Worm (Caenorhabditis elegans) whole organism, late embryonic: Measurements from ENCODE around the gene dsb-1.

ENCODE experiments used
- C08G9.2 ChIP-seq: sonication (generic microtip); optimal IDR thresholded peaks from 2 replicates; lab custom pipeline; 2016; ENCODE audit warnings: mild to moderate bottlenecking, missing genetic modification characterization, moderate library complexity, missing compliant biosample characterization
- F13H6.1 ChIP-seq: sonication (generic microtip); optimal IDR thresholded peaks from 2 replicates; lab custom pipeline; 2016; ENCODE audit warnings: missing genetic modification characterization, missing compliant biosample characterization
- T23F11.4 ChIP-seq: fragments of 200-800 bp; sonication (Bioruptor generic); optimal IDR thresholded peaks from 2 replicates; lab custom pipeline; 2018; ENCODE audit warnings: mild to moderate bottlenecking, missing genetic modification characterization, missing compliant biosample characterization
- Y22D7AL.16 ChIP-seq: sonication (generic microtip); optimal IDR thresholded peaks from 2 replicates; lab custom pipeline; 2016; ENCODE audit warnings: missing genetic modification characterization, missing compliant biosample characterization
- ceh-14 ChIP-seq: sonication (generic microtip); optimal IDR thresholded peaks from 2 replicates; lab custom pipeline; 2016; ENCODE audit warnings: missing genotype, missing genetic modification characterization, missing compliant biosample characterization
- ceh-18 ChIP-seq: sonication (generic microtip); optimal IDR thresholded peaks from 2 replicates; lab custom pipeline; 2016; ENCODE audit warnings: missing genetic modification characterization, missing compliant biosample characterization
- ceh-2 ChIP-seq: sonication (generic microtip); optimal IDR thresholded peaks from 2 replicates; lab custom pipeline; 2016; ENCODE audit warnings: missing genotype, missing genetic modification characterization, missing compliant biosample characterization
- ceh-24 ChIP-seq: sonication (generic microtip); optimal IDR thresholded peaks from 2 replicates; lab custom pipeline; 2016; ENCODE audit warnings: mild to moderate bottlenecking, missing genetic modification characterization, missing compliant biosample characterization
- ceh-34 ChIP-seq: sonication (generic microtip); optimal IDR thresholded peaks from 2 replicates; lab custom pipeline; 2016; ENCODE audit warnings: mild to moderate bottlenecking, missing genetic modification characterization, missing compliant biosample characterization
- ceh-48 ChIP-seq: sonication (generic microtip); optimal IDR thresholded peaks from 2 replicates; lab custom pipeline; 2016; ENCODE audit warnings: missing genetic modification characterization, inconsistent platforms, missing compliant biosample characterization
- ceh-9 ChIP-seq: sonication (generic microtip); optimal IDR thresholded peaks from 2 replicates; lab custom pipeline; 2016; ENCODE audit warnings: mild to moderate bottlenecking, missing genetic modification characterization, inconsistent platforms, missing compliant biosample characterization
- dve-1 ChIP-seq: sonication (generic microtip); optimal IDR thresholded peaks from 2 replicates; lab custom pipeline; 2017; ENCODE audit warnings: antibody characterized with exemption, mild to moderate bottlenecking, missing genetic modification characterization, missing compliant biosample characterization
- elt-4 ChIP-seq: sonication (generic microtip); optimal IDR thresholded peaks from 2 replicates; lab custom pipeline; 2016; ENCODE audit warnings: missing genetic modification characterization, missing compliant biosample characterization
- ets-4 ChIP-seq: sonication (generic microtip); optimal IDR thresholded peaks from 2 replicates; lab custom pipeline; 2016; ENCODE audit warnings: missing genetic modification characterization, missing compliant biosample characterization
- eyg-1 ChIP-seq: sonication (generic microtip); optimal IDR thresholded peaks from 2 replicates; lab custom pipeline; 2016; ENCODE audit warnings: missing genotype, missing genetic modification characterization, missing compliant biosample characterization
- fax-1 ChIP-seq: sonication (generic microtip); optimal IDR thresholded peaks from 2 replicates; lab custom pipeline; 2016; ENCODE audit warnings: missing genotype, missing genetic modification characterization, missing compliant biosample characterization
- fkh-10 ChIP-seq: fragments of 150-350 bp; optimal IDR thresholded peaks from 2 replicates; lab custom pipeline; 2014; ENCODE audit warnings: missing biosample characterization, missing genetic modification reagents, missing genetic modification characterization
- hlh-13 ChIP-seq: fragments of 200-800 bp; sonication (Bioruptor generic); optimal IDR thresholded peaks from 2 replicates; lab custom pipeline; 2018; ENCODE audit warnings: mild to moderate bottlenecking, missing genetic modification characterization, missing compliant biosample characterization
- hlh-15 ChIP-seq: sonication (generic microtip); optimal IDR thresholded peaks from 2 replicates; lab custom pipeline; 2016; ENCODE audit warnings: missing genetic modification characterization, missing compliant biosample characterization
- hlh-30 ChIP-seq: sonication (generic microtip); optimal IDR thresholded peaks from 2 replicates; lab custom pipeline; 2017; ENCODE audit warnings: antibody characterized with exemption, missing genetic modification characterization, missing compliant biosample characterization; ENCODE audit not compliant: insufficient read depth
- hlh-8 ChIP-seq: sonication (generic microtip); optimal IDR thresholded peaks from 2 replicates; lab custom pipeline; 2016; ENCODE audit warnings: missing genotype, missing genetic modification characterization, missing compliant biosample characterization
- lim-6 ChIP-seq: sonication (generic microtip); optimal IDR thresholded peaks from 2 replicates; lab custom pipeline; 2016; ENCODE audit warnings: missing genetic modification characterization, missing compliant biosample characterization
- lin-11 ChIP-seq: fragments of 200-800 bp; sonication (Bioruptor generic); optimal IDR thresholded peaks from 2 replicates; lab custom pipeline; 2018; ENCODE audit warnings: mild to moderate bottlenecking, missing genetic modification characterization, missing compliant biosample characterization
- mec-3 ChIP-seq: sonication (generic microtip); optimal IDR thresholded peaks from 2 replicates; lab custom pipeline; 2016; ENCODE audit warnings: borderline replicate concordance, missing genetic modification characterization, missing compliant biosample characterization
- nhr-11 ChIP-seq: fragments of 150-350 bp; optimal IDR thresholded peaks from 2 replicates; lab custom pipeline; 2014; ENCODE audit warnings: missing biosample characterization, missing genetic modification characterization
- nhr-232 ChIP-seq: sonication (generic microtip); optimal IDR thresholded peaks from 2 replicates; lab custom pipeline; 2016; ENCODE audit warnings: missing genetic modification characterization, missing compliant biosample characterization
- pax-1 ChIP-seq: fragments of 150-350 bp; optimal IDR thresholded peaks from 2 replicates; lab custom pipeline; 2014; ENCODE audit warnings: missing biosample characterization, missing genetic modification characterization
- pha-2 ChIP-seq: sonication (generic microtip); optimal IDR thresholded peaks from 2 replicates; lab custom pipeline; 2017; ENCODE audit warnings: mild to moderate bottlenecking, missing genetic modification characterization, missing compliant biosample characterization
- pqm-1 ChIP-seq: sonication (generic microtip); optimal IDR thresholded peaks from 2 replicates; lab custom pipeline; 2016; ENCODE audit warnings: missing genetic modification characterization, missing compliant biosample characterization
- pros-1 ChIP-seq: fragments of 150-350 bp; optimal IDR thresholded peaks from 2 replicates; lab custom pipeline; 2014; ENCODE audit warnings: missing biosample characterization, missing genetic modification reagents, missing genetic modification characterization
- sox-2 ChIP-seq: fragments of 200-800 bp; sonication (Bioruptor generic); IDR thresholded peaks from 2 replicates; pipeline ENCODE4 v1.3.6; 2022; ENCODE audit warnings: missing genetic modification reagents, missing genetic modification characterization, missing compliant biosample characterization
- syd-9 ChIP-seq: sonication (generic microtip); optimal IDR thresholded peaks from 2 replicates; lab custom pipeline; 2016; ENCODE audit warnings: mild to moderate bottlenecking, missing genetic modification characterization, moderate library complexity, missing compliant biosample characterization
- tbx-2 ChIP-seq: sonication (generic microtip); optimal IDR thresholded peaks from 2 replicates; lab custom pipeline; 2016; ENCODE audit warnings: missing genetic modification characterization, missing compliant biosample characterization
- tbx-7 ChIP-seq: sonication (generic microtip); optimal IDR thresholded peaks from 2 replicates; lab custom pipeline; 2016; ENCODE audit warnings: missing genotype, missing genetic modification characterization, missing compliant biosample characterization
- ttx-3 ChIP-seq: sonication (generic microtip); optimal IDR thresholded peaks from 2 replicates; lab custom pipeline; 2016; ENCODE audit warnings: missing genetic modification reagents, missing genetic modification characterization, missing compliant biosample characterization
- unc-55 ChIP-seq: sonication (generic microtip); optimal IDR thresholded peaks from 2 replicates; lab custom pipeline; 2017; ENCODE audit warnings: missing biosample characterization, missing genetic modification reagents, missing genetic modification characterization
- zip-5 ChIP-seq: sonication (generic microtip); optimal IDR thresholded peaks from 2 replicates; lab custom pipeline; 2016; ENCODE audit warnings: missing genetic modification characterization, missing compliant biosample characterization
- ztf-16 ChIP-seq: sonication (generic microtip); optimal IDR thresholded peaks from 2 replicates; lab custom pipeline; 2017; ENCODE audit warnings: missing genetic modification characterization, missing compliant biosample characterization

Gene dsb-1

ce11 chrIV:12441715-12442114 is 33.0 kb downstream of the dsb-1 start, which contains the start of gene C25G4.17:
Gene C25G4.17, plus strand, starts transcription at chrIV:12442015.
- no peak for TF ChIP-seq lin-11 (tag; lab: Kevin White, UChicago)
- no peak for TF ChIP-seq ceh-24 (tag; lab: Kevin White, UChicago)
- no peak for TF ChIP-seq eyg-1 (tag; lab: Kevin White, UChicago)
- TF ChIP-seq pros-1 = no peak
- no peak for TF ChIP-seq ceh-48 (tag; lab: Kevin White, UChicago)
- TF ChIP-seq zip-5 (tag; lab: Kevin White, UChicago) = no peak
- TF ChIP-seq tbx-2 (tag; lab: Kevin White, UChicago) = no peak
- no peak for TF ChIP-seq nhr-11 (tag; lab: Kevin White, UChicago)
- TF ChIP-seq ttx-3 (tag; lab: Kevin White, UChicago) = no peak
- no peak for TF ChIP-seq syd-9 (tag; lab: Kevin White, UChicago)
- TF ChIP-seq fkh-10 = no peak
- no peak for TF ChIP-seq ceh-14 (tag; lab: Kevin White, UChicago)
- TF ChIP-seq ceh-2 (tag; lab: Kevin White, UChicago) = no peak
- TF ChIP-seq pax-1 = no peak
- TF ChIP-seq ceh-18 (tag; lab: Kevin White, UChicago) = no peak
- no peak for TF ChIP-seq ztf-16
- TF ChIP-seq dve-1 = no peak
- TF ChIP-seq, all 69 proteins: peak for 0

- TF ChIP-seq F13H6.1 (tag; lab: Kevin White, UChicago) = no peak
- no peak for TF ChIP-seq Y22D7AL.16 (tag; lab: Kevin White, UChicago)
- TF ChIP-seq pha-2 = no peak
- TF ChIP-seq tbx-7 (tag; lab: Kevin White, UChicago) = no peak
- no peak for TF ChIP-seq hlh-8 (tag; lab: Kevin White, UChicago)
- no peak for TF ChIP-seq C08G9.2 (tag; lab: Kevin White, UChicago)
- no peak for TF ChIP-seq fax-1 (tag; lab: Kevin White, UChicago)
- TF ChIP-seq T23F11.4 (GFP tag; lab: Kevin White, UChicago) = no peak
- TF ChIP-seq nhr-232 (tag; lab: Kevin White, UChicago) = no peak
- no peak for TF ChIP-seq syd-9 (tag; lab: Kevin White, UChicago)
These were observed 35.2 kb downstream of the dsb-1 start, which contains the start of gene C25G4.2 for ce11 chrIV:12443936-12444335. Gene C25G4.2, minus strand, starts transcription at chrIV:12444035.

ce11 chrIV:12445463-12445934 is 36.8 kb downstream of the dsb-1 start, which contains the start of gene C25G4.3:
Gene C25G4.3, minus strand, starts transcription at chrIV:12445884.
- TF ChIP-seq ets-4 (tag; lab: Kevin White, UChicago) (no peak), ceh-9 (no peak), sox-2 (GFP tag; lab: Robert Waterston, UW) (no peak), zip-5 (tag; lab: Kevin White, UChicago) (no peak), dve-1 (no peak), mec-3 (tag; lab: Kevin White, UChicago) (no peak), hlh-15 (no peak), ceh-34 (tag; lab: Kevin White, UChicago) (no peak), fkh-10 (no peak), unc-55 (GFP tag; lab: Kevin White, UChicago) (no peak), ceh-14 (tag; lab: Kevin White, UChicago) (no peak), hlh-30 (no peak), pqm-1 (tag; lab: Kevin White, UChicago) (no peak), pax-1 (no peak), hlh-13 (GFP tag; lab: Kevin White, UChicago) (no peak), elt-4 (tag; lab: Kevin White, UChicago) (no peak), lim-6 (tag; lab: Kevin White, UChicago) (no peak)
- TF ChIP-seq, all 69 proteins: peak for 0
